Fruit fly (Drosophila melanogaster) whole organism, embryonic: ENCODE results near the gene CG2767.

ENCODE experiments used
- Abd-B ChIP-seq: fragments of 200-800 bp; sonication (Bioruptor generic); optimal IDR thresholded peaks from 2 replicates; lab custom pipeline; 2018; ENCODE audit warnings: missing biosample characterization, mild to moderate bottlenecking, missing genetic modification characterization, moderate library complexity
- Ada2b ChIP-seq: fragments of 200-800 bp; sonication (Bioruptor generic); IDR thresholded peaks from 2 replicates; pipeline ENCODE4 v1.3.6; 2022; ENCODE audit warnings: missing biosample characterization, missing genetic modification characterization
- CG10543 ChIP-seq: fragments of 200-800 bp; sonication (Bioruptor generic); optimal IDR thresholded peaks from 3 replicates; lab custom pipeline; 2017; ENCODE audit warnings: missing biosample characterization, mild to moderate bottlenecking, missing genetic modification characterization, moderate library complexity
- CG10979 ChIP-seq: fragments of 200-800 bp; sonication (Bioruptor generic); optimal IDR thresholded peaks from 2 replicates; lab custom pipeline; 2018; ENCODE audit warnings: missing biosample characterization, mild to moderate bottlenecking, missing genetic modification characterization, moderate library complexity
- CG12104 ChIP-seq: fragments of 200-800 bp; sonication (Bioruptor generic); optimal IDR thresholded peaks from 3 replicates; lab custom pipeline; 2016; ENCODE audit warnings: missing biosample characterization, missing genetic modification characterization
- CG15073 ChIP-seq: fragments of 200-800 bp; sonication (Bioruptor generic); optimal IDR thresholded peaks from 2 replicates; lab custom pipeline; 2016; ENCODE audit warnings: missing biosample characterization, missing genetic modification characterization
- CG15696 ChIP-seq: fragments of 200-800 bp; sonication (Bioruptor generic); optimal IDR thresholded peaks from 2 replicates; lab custom pipeline; 2019; ENCODE audit warnings: missing biosample characterization, mild to moderate bottlenecking, missing genetic modification characterization, moderate library complexity
- CG1603 ChIP-seq: fragments of 200-800 bp; sonication (Bioruptor generic); optimal IDR thresholded peaks from 2 replicates; lab custom pipeline; 2019; ENCODE audit warnings: missing biosample characterization, mild to moderate bottlenecking, missing genetic modification characterization, moderate library complexity
- CG18262 ChIP-seq: fragments of 200-800 bp; optimal IDR thresholded peaks from 3 replicates; lab custom pipeline; 2019; ENCODE audit warnings: missing biosample characterization, mild to moderate bottlenecking, missing genetic modification characterization, moderate library complexity
- CG1832 ChIP-seq: fragments of 200-800 bp; sonication (Bioruptor generic); optimal IDR thresholded peaks from 2 replicates; lab custom pipeline; 2017; ENCODE audit warnings: missing biosample characterization, mild to moderate bottlenecking, missing genetic modification characterization, inconsistent platforms
- CG18599 ChIP-seq: fragments of 200-800 bp; sonication (Bioruptor generic); optimal IDR thresholded peaks from 3 replicates; lab custom pipeline; 2017; ENCODE audit warnings: missing biosample characterization, missing genetic modification characterization, mild to moderate bottlenecking, moderate library complexity, missing genetic modification reagents
- CG30431 ChIP-seq: fragments of 200-800 bp; sonication (Bioruptor generic); optimal IDR thresholded peaks from 2 replicates; lab custom pipeline; 2017; ENCODE audit warnings: missing biosample characterization, missing genetic modification characterization
- CG31365 ChIP-seq: fragments of 200-800 bp; sonication (Bioruptor generic); optimal IDR thresholded peaks from 2 replicates; lab custom pipeline; 2018; ENCODE audit warnings: missing biosample characterization, mild to moderate bottlenecking, missing genetic modification characterization
- CG32772 ChIP-seq: fragments of 200-800 bp; sonication (Bioruptor generic); IDR thresholded peaks from 2 replicates; pipeline ENCODE4 v1.3.6; 2022; ENCODE audit warnings: missing biosample characterization, missing genetic modification characterization
- CG3407 ChIP-seq: fragments of 200-800 bp; sonication (Bioruptor generic); optimal IDR thresholded peaks from 2 replicates; lab custom pipeline; 2018; ENCODE audit warnings: missing biosample characterization, mild to moderate bottlenecking, missing genetic modification characterization
- CG4404 ChIP-seq: fragments of 200-800 bp; sonication (Bioruptor generic); IDR thresholded peaks from 2 replicates; pipeline ENCODE4 v1.3.6; 2022; ENCODE audit warnings: missing biosample characterization, missing genetic modification characterization
- CG7271 ChIP-seq: fragments of 200-800 bp; sonication (Bioruptor generic); optimal IDR thresholded peaks from 2 replicates; lab custom pipeline; 2018; ENCODE audit warnings: missing biosample characterization, mild to moderate bottlenecking, missing genetic modification characterization, moderate library complexity
- CG7839 ChIP-seq: fragments of 200-800 bp; sonication (Bioruptor generic); optimal IDR thresholded peaks from 3 replicates; lab custom pipeline; 2018; ENCODE audit warnings: missing biosample characterization, mild to moderate bottlenecking, missing genetic modification characterization, moderate library complexity
- CG9797 ChIP-seq: fragments of 200-800 bp; sonication (Bioruptor generic); optimal IDR thresholded peaks from 3 replicates; lab custom pipeline; 2018; ENCODE audit warnings: missing biosample characterization, mild to moderate bottlenecking, missing genetic modification characterization
- CG9932 ChIP-seq: fragments of 200-800 bp; sonication (Bioruptor generic); IDR thresholded peaks from 2 replicates; pipeline ENCODE4 v1.3.6; 2022; ENCODE audit warnings: missing biosample characterization, missing genetic modification characterization
- Camta ChIP-seq: fragments of 200-800 bp; sonication (Bioruptor generic); optimal IDR thresholded peaks from 2 replicates; lab custom pipeline; 2016; ENCODE audit warnings: missing biosample characterization, missing genetic modification characterization
- D19A ChIP-seq: fragments of 200-800 bp; optimal IDR thresholded peaks from 3 replicates; lab custom pipeline; 2019; ENCODE audit warnings: missing biosample characterization, mild to moderate bottlenecking, missing genetic modification characterization, moderate library complexity
- Dek ChIP-seq: fragments of 200-800 bp; sonication (Bioruptor generic); optimal IDR thresholded peaks from 3 replicates; lab custom pipeline; 2019; ENCODE audit warnings: missing biosample characterization, mild to moderate bottlenecking, missing genetic modification characterization, moderate library complexity
- Dfd ChIP-seq, 2 experiments: fragments of >200 bp; optimal IDR thresholded peaks; 2 replicates each; lab custom pipeline; 2017; ENCODE audit warnings: missing biosample characterization in 2 of 2, missing genetic modification characterization in 2 of 2
- Eip74EF ChIP-seq, 2 experiments: fragments of 200-800 bp in 1 of 2; fragments of >200 bp in 1 of 2; sonication (Bioruptor generic) in 1 of 2; optimal IDR thresholded peaks; 2 replicates each; lab custom pipeline; 2017 to 2019; ENCODE audit warnings: missing biosample characterization in 2 of 2, missing genetic modification characterization in 2 of 2, mild to moderate bottlenecking in 1 of 2, moderate library complexity in 1 of 2
- Gug ChIP-seq: fragments of 200-800 bp; sonication (Bioruptor generic); IDR thresholded peaks from 4 replicates; pipeline ENCODE4 v1.3.6; 2022; ENCODE audit warnings: missing biosample characterization, missing genetic modification characterization
- HLH3B ChIP-seq: fragments of 200-800 bp; sonication (Bioruptor generic); IDR thresholded peaks from 2 replicates; pipeline ENCODE4 v1.3.6; 2022; ENCODE audit warnings: missing biosample characterization, missing genetic modification characterization
- HLH54F ChIP-seq: fragments of 200-800 bp; sonication (Bioruptor generic); optimal IDR thresholded peaks from 3 replicates; lab custom pipeline; 2016; ENCODE audit warnings: missing biosample characterization, missing genetic modification characterization
- HLHmδ ChIP-seq: fragments of 200-800 bp; sonication (Bioruptor generic); optimal IDR thresholded peaks from 2 replicates; lab custom pipeline; 2018; ENCODE audit warnings: missing biosample characterization, mild to moderate bottlenecking, missing genetic modification characterization, moderate library complexity
- Meics ChIP-seq: fragments of 200-800 bp; sonication (Bioruptor generic); optimal IDR thresholded peaks from 2 replicates; lab custom pipeline; 2017; ENCODE audit warnings: missing biosample characterization, mild to moderate bottlenecking, missing genetic modification characterization
- Pdp1 ChIP-seq, 2 experiments: fragments of 200-800 bp; sonication (Bioruptor generic); optimal IDR thresholded peaks; 3 replicates each; lab custom pipeline; 2016; ENCODE audit warnings: missing biosample characterization in 2 of 2, missing genetic modification characterization in 2 of 2, mild to moderate bottlenecking in 1 of 2, moderate library complexity in 1 of 2
- Xrp1 ChIP-seq: fragments of 200-800 bp; sonication (Bioruptor generic); IDR thresholded peaks from 2 replicates; pipeline ENCODE4 v1.3.6; 2022; ENCODE audit warnings: missing biosample characterization, missing genetic modification characterization
- al ChIP-seq: fragments of 200-800 bp; sonication (Bioruptor generic); IDR thresholded peaks from 2 replicates; pipeline ENCODE4 v1.3.6; 2022; ENCODE audit warnings: missing biosample characterization, missing genetic modification characterization
- ase ChIP-seq: fragments of 200-800 bp; sonication (Bioruptor generic); IDR thresholded peaks from 3 replicates; pipeline ENCODE4 v1.3.6; 2022; ENCODE audit warnings: missing biosample characterization, missing genetic modification characterization
- bcd ChIP-seq: fragments of 200-800 bp; sonication (Bioruptor generic); optimal IDR thresholded peaks from 2 replicates; lab custom pipeline; 2017; ENCODE audit warnings: missing biosample characterization, mild to moderate bottlenecking, missing genetic modification characterization
- btn ChIP-seq: fragments of 200-800 bp; sonication (Bioruptor generic); optimal IDR thresholded peaks from 2 replicates; lab custom pipeline; 2016; ENCODE audit warnings: missing biosample characterization, missing genetic modification characterization
- chinmo ChIP-seq: fragments of 200-800 bp; sonication (Bioruptor generic); IDR thresholded peaks from 4 replicates; pipeline ENCODE4 v1.3.6; 2022; ENCODE audit warnings: missing biosample characterization, missing genetic modification characterization; ENCODE audit not compliant: partially characterized antibody
- dm ChIP-seq: fragments of 200-800 bp; sonication (Bioruptor generic); optimal IDR thresholded peaks from 3 replicates; lab custom pipeline; 2016; ENCODE audit warnings: missing biosample characterization, missing genetic modification characterization
- esg ChIP-seq: fragments of 200-800 bp; sonication (Bioruptor generic); conservative IDR thresholded peaks from 2 replicates; pipeline ENCODE4 v1.3.6; 2022; ENCODE audit warnings: missing biosample characterization, missing genetic modification characterization
- gcm2 ChIP-seq: fragments of 200-800 bp; sonication (Bioruptor generic); optimal IDR thresholded peaks from 2 replicates; lab custom pipeline; 2016; ENCODE audit warnings: missing biosample characterization, missing genetic modification characterization
- gro ChIP-seq: fragments of 200-800 bp; sonication (Bioruptor generic); optimal IDR thresholded peaks from 2 replicates; lab custom pipeline; 2016; ENCODE audit warnings: missing biosample characterization, missing genetic modification characterization
- hkb ChIP-seq, 2 experiments: fragments of 200-800 bp in 1 of 2; fragments of >200 bp in 1 of 2; sonication (Bioruptor generic) in 1 of 2; IDR thresholded peaks in 1 of 2; optimal IDR thresholded peaks in 1 of 2; 2 replicates each; pipeline versions ENCODE4 v1.3.6 to Lab custom; 2017 to 2022; ENCODE audit warnings: missing biosample characterization in 1 of 2, missing genetic modification characterization in 1 of 2
- luna ChIP-seq: fragments of 200-800 bp; sonication (Bioruptor generic); optimal IDR thresholded peaks from 2 replicates; lab custom pipeline; 2016; ENCODE audit warnings: missing biosample characterization, missing genetic modification characterization
- nau ChIP-seq: fragments of 200-800 bp; sonication (Bioruptor generic); optimal IDR thresholded peaks from 3 replicates; lab custom pipeline; 2017; ENCODE audit warnings: missing biosample characterization, mild to moderate bottlenecking, missing genetic modification characterization, missing genetic modification reagents
- pho ChIP-seq: fragments of 200-800 bp; sonication (Bioruptor generic); optimal IDR thresholded peaks from 2 replicates; lab custom pipeline; 2016; ENCODE audit warnings: missing biosample characterization, missing genetic modification characterization
- pzg ChIP-seq: fragments of 200-800 bp; sonication (Bioruptor generic); optimal IDR thresholded peaks from 3 replicates; lab custom pipeline; 2018; ENCODE audit warnings: missing biosample characterization, mild to moderate bottlenecking, missing genetic modification characterization, moderate library complexity
- salm ChIP-seq: fragments of 200-800 bp; sonication (Bioruptor generic); optimal IDR thresholded peaks from 2 replicates; lab custom pipeline; 2018; ENCODE audit warnings: missing biosample characterization, mild to moderate bottlenecking, missing genetic modification characterization
- ttk ChIP-seq: fragments of 200-800 bp; sonication (Bioruptor generic); IDR thresholded peaks from 2 replicates; pipeline ENCODE4 v2.1.2; 2022; ENCODE audit warnings: missing biosample characterization, missing genetic modification characterization
- wdn ChIP-seq: fragments of 200-800 bp; sonication (Bioruptor generic); IDR thresholded peaks from 2 replicates; pipeline ENCODE4 v1.3.6; 2022; ENCODE audit warnings: missing biosample characterization, missing genetic modification characterization
- yki ChIP-seq: fragments of >200 bp; optimal IDR thresholded peaks from 3 replicates; lab custom pipeline; 2018

Gene CG2767

DNA sequence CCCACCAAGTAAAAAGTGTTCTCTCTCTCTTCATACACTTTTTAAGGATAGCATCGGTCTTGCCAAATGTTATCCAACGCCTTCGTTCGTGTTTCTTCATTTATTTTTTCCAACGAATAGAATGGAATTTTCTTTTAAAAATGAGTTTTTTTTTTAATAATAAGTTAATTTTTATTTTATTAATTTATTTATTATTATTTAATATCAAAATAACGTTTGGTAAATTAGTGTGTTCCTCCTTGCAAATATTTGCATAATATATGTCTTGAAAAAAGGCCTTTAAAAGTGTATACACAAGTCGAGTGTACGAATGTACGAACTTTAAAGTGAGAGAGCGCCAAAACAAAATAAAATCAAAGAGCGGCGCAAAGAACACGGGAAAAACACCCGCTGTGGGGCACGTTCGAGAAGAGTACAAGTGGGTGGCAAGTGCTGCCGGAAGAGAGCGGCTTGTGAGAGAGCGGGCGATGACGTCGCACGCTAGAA, 19.3 kb upstream of the CG2767 start (continued):
- TF ChIP-seq Eip74EF (GFP tag; optimal IDR thresholded peaks at IDR 0.05; lab: Kevin White, UChicago) (peak in 1 of 2 experiments; percentile 88), CG32772 (peak; percentile 56; the same call in 1 of the 2 replicates), HLH3B (GFP tag; lab: Robert Waterston, UW) (peak; percentile 70), CG7271 (tag; lab: Kevin White, UChicago) (no peak), hkb (optimal IDR thresholded peaks at IDR 0.05; lab: Kevin White, UChicago) (no peak), hkb (GFP tag; IDR thresholded peaks at IDR 0.05; lab: Robert Waterston, UW) (peak; percentile 87), wdn (peak; percentile 59), gcm2 (GFP tag; lab: Kevin White, UChicago) (no peak), bcd (GFP tag; lab: Kevin White, UChicago) (peak; percentile 81), Dfd (GFP tag; optimal IDR thresholded peaks at IDR 0.05; lab: Kevin White, UChicago) (no peak), Xrp1 (GFP tag; lab: Robert Waterston, UW) (peak; percentile 72), pzg (GFP tag; lab: Kevin White, UChicago) (no peak), CG7839 (tag; lab: Kevin White, UChicago) (peak; percentile 93), Meics (peak; percentile 91), dm (GFP tag; lab: Kevin White, UChicago) (no peak), luna (GFP tag; lab: Kevin White, UChicago) (no peak), ttk (GFP tag; lab: Robert Waterston, UW) (peak; percentile 81), salm (peak; percentile 89), CG1603 (tag; lab: Kevin White, UChicago) (no peak), CG10543 (peak; percentile 84), nau (no peak), CG30431 (GFP tag; lab: Kevin White, UChicago) (peak; percentile 80), CG9932 (GFP tag; lab: Robert Waterston, UW) (peak; percentile 73), CG1832 (GFP tag; lab: Kevin White, UChicago) (no peak), chinmo (GFP tag; lab: Robert Waterston, UW) (peak; percentile 74; the same call in 2 of the 4 replicates), Dek (tag; lab: Kevin White, UChicago) (peak; percentile 91), CG15073 (GFP tag; lab: Kevin White, UChicago) (peak; percentile 33), Gug (peak; percentile 2; the same call in 1 of the 4 replicates), CG15696 (tag; lab: Kevin White, UChicago) (peak; percentile 16), CG9797 (GFP tag; lab: Kevin White, UChicago) (no peak), CG31365 (no peak), CG10979 (tag; lab: Kevin White, UChicago) (peak; percentile 89), esg (GFP tag; lab: Robert Waterston, UW) (peak; percentile 81), gro (GFP tag; lab: Kevin White, UChicago) (no peak), Pdp1 (GFP tag; optimal IDR thresholded peaks at IDR 0.05; lab: Kevin White, UChicago) (peak; percentile 45 to 66), CG12104 (GFP tag; lab: Kevin White, UChicago) (peak; percentile 77), D19A (tag; lab: Kevin White, UChicago) (peak; percentile 100), HLHmδ (GFP tag; lab: Kevin White, UChicago) (no peak), CG3407 (peak; percentile 73), btn (GFP tag; lab: Kevin White, UChicago) (no peak), CG18262 (tag; lab: Kevin White, UChicago) (peak; percentile 91), Ada2b (GFP tag; lab: Robert Waterston, UW) (peak; percentile 28; the same call in 1 of the 2 replicates), CG4404 (GFP tag; lab: Robert Waterston, UW) (peak; percentile 36; the same call in 1 of the 2 replicates), CG18599 (GFP tag; lab: Kevin White, UChicago) (peak; percentile 91), Camta (GFP tag; lab: Kevin White, UChicago) (no peak), al (peak; percentile 54), ase (peak; percentile 49; the same call in 2 of the 3 replicates), Abd-B (peak; percentile 74), pho (GFP tag; lab: Kevin White, UChicago) (peak; percentile 47), yki (lab: Kevin White, UChicago) (no peak), HLH54F (GFP tag; lab: Kevin White, UChicago) (peak; percentile 5)
